Worm (Caenorhabditis elegans) whole organism, L4 larva: ENCODE results near the gene C02B8.12.

ENCODE experiments used
- lsy-2 ChIP-seq, 2 experiments: fragments of 150-350 bp in 1 of 2; sonication (generic microtip) in 1 of 2; optimal IDR thresholded peaks; 2 replicates each; lab custom pipeline; 2014 to 2017; ENCODE audit warnings: missing biosample characterization in 2 of 2, missing genetic modification characterization in 2 of 2
- snpc-4 ChIP-seq: fragments of 150-350 bp; optimal IDR thresholded peaks from 2 replicates; lab custom pipeline; 2014; ENCODE audit warnings: missing biosample characterization, missing genetic modification characterization

ce11 chrX:8098813-8099360, 24.3 kb downstream of the C02B8.12 start, which contains the start of gene catp-5:
- TF ChIP-seq snpc-4 (tag; lab: Kevin White, UChicago) = no peak
- no peak for TF ChIP-seq lsy-2 (tag; optimal IDR thresholded peaks at IDR 0.05; lab: Kevin White, UChicago)
